Fruit fly (Drosophila melanogaster): ENCODE data around the gene CG14985.

DNA sequence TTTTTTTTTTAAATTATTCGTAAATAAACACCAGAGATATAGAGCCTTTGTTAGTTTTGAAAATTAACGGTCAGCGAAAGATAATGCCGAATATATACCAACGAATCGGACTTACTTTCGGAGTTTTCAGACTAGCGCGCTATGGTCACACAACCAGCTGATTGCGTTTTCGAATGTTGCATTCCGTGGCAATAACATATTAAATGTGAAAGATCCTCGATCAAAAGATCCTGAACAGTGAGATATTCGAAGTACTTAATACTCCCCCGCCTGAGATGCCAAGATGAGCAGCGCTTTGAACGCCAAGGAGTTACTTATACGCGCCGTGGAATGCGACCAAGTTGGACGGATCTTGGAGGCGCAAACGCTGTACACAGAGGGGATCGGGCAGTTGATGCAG is at the start of gene CG14985:
- TF ChIP-seq Snoo (tag; optimal IDR thresholded peaks at IDR 0.05) (no peak), CG17806 (tag; optimal IDR thresholded peaks at IDR 0.05) (no peak), CG13204 (GFP tag; optimal IDR thresholded peaks at IDR 0.05) (no peak), Pif1B (GFP tag; optimal IDR thresholded peaks at IDR 0.05) (no peak)
